Worm (Caenorhabditis elegans) whole organism, L4 larva: ENCODE data around the gene tmc-2.

Experiments
- Y75B8A.6 ChIP-seq: fragments of 200-800 bp; sonication (Bioruptor generic); IDR thresholded peaks from 2 replicates; pipeline ENCODE4 v1.3.6; 2022; ENCODE audit warnings: missing genetic modification reagents, missing genetic modification characterization, missing compliant biosample characterization
- ZK337.2 ChIP-seq: fragments of 200-800 bp; sonication (Bioruptor generic); IDR thresholded peaks from 2 replicates; pipeline ENCODE4 v1.3.6; 2022; ENCODE audit warnings: missing genetic modification reagents, missing genetic modification characterization, missing compliant biosample characterization
- ZK546.5 ChIP-seq, 2 experiments: sonication (generic microtip); optimal IDR thresholded peaks; 2 replicates each; lab custom pipeline; 2017; ENCODE audit warnings: missing biosample characterization in 2 of 2, missing genetic modification characterization in 2 of 2
- aly-2 ChIP-seq: sonication (generic microtip); optimal IDR thresholded peaks from 2 replicates; lab custom pipeline; 2018; ENCODE audit warnings: missing biosample characterization, missing genetic modification characterization
- arid-1 ChIP-seq: fragments of 200-800 bp; sonication (Bioruptor generic); conservative IDR thresholded peaks from 2 replicates; pipeline ENCODE4 v1.3.6; 2022; ENCODE audit warnings: missing genetic modification reagents, missing genetic modification characterization, missing compliant biosample characterization
- ceh-28 ChIP-seq: fragments of 150-350 bp; optimal IDR thresholded peaks from 2 replicates; lab custom pipeline; 2014; ENCODE audit warnings: missing biosample characterization, missing genetic modification reagents, missing genetic modification characterization
- daf-12 ChIP-seq: fragments of 150-350 bp; optimal IDR thresholded peaks from 2 replicates; lab custom pipeline; 2014; ENCODE audit warnings: missing biosample characterization, missing genetic modification reagents, missing genetic modification characterization
- daf-8 ChIP-seq: fragments of 200-800 bp; sonication (Bioruptor generic); IDR thresholded peaks from 2 replicates; pipeline ENCODE4 v1.3.6; 2022; ENCODE audit warnings: missing genetic modification characterization, missing compliant biosample characterization
- dmd-6 ChIP-seq: fragments of 200-800 bp; sonication (Bioruptor generic); IDR thresholded peaks from 2 replicates; pipeline ENCODE4 v1.3.6; 2022; ENCODE audit warnings: missing genetic modification reagents, missing genetic modification characterization, missing compliant biosample characterization
- egl-43 ChIP-seq: fragments of 200-800 bp; sonication (Bioruptor generic); IDR thresholded peaks from 2 replicates; pipeline ENCODE4 v1.3.6; 2022; ENCODE audit warnings: missing genetic modification reagents, missing genetic modification characterization, missing compliant biosample characterization
- fos-1 ChIP-seq: fragments of 150-350 bp; optimal IDR thresholded peaks from 2 replicates; lab custom pipeline; 2014; ENCODE audit warnings: missing biosample characterization, missing genetic modification characterization
- gei-8 ChIP-seq: fragments of 200-800 bp; sonication (Bioruptor generic); optimal IDR thresholded peaks from 2 replicates; lab custom pipeline; 2018; ENCODE audit warnings: mild to moderate bottlenecking, missing genetic modification characterization, missing compliant biosample characterization
- hmg-1.1 ChIP-seq: fragments of 200-800 bp; sonication (Bioruptor generic); IDR thresholded peaks from 2 replicates; pipeline ENCODE4 v1.3.6; 2022; ENCODE audit warnings: missing genetic modification reagents, missing genetic modification characterization, missing compliant biosample characterization
- mes-2 ChIP-seq: sonication (generic microtip); optimal IDR thresholded peaks from 2 replicates; lab custom pipeline; 2016; ENCODE audit warnings: missing genotype, mild to moderate bottlenecking, missing genetic modification characterization, missing compliant biosample characterization; ENCODE audit not compliant: poor library complexity, severe bottlenecking
- mxl-2 ChIP-seq: fragments of 200-800 bp; sonication (Bioruptor generic); conservative IDR thresholded peaks from 2 replicates; pipeline ENCODE4 v1.3.6; 2022; ENCODE audit warnings: missing genetic modification reagents, missing genetic modification characterization, missing compliant biosample characterization
- nhr-237 ChIP-seq: sonication (generic microtip); optimal IDR thresholded peaks from 2 replicates; lab custom pipeline; 2017; ENCODE audit warnings: missing biosample characterization, missing genetic modification characterization
- nhr-41 ChIP-seq: fragments of 200-800 bp; sonication (Bioruptor generic); IDR thresholded peaks from 2 replicates; pipeline ENCODE4 v1.3.6; 2022; ENCODE audit warnings: missing genetic modification reagents, missing genetic modification characterization, missing compliant biosample characterization
- nhr-6 ChIP-seq: fragments of 150-350 bp; optimal IDR thresholded peaks from 2 replicates; lab custom pipeline; 2014; ENCODE audit warnings: missing biosample characterization, missing genetic modification characterization
- nhr-76 ChIP-seq: fragments of 150-350 bp; optimal IDR thresholded peaks from 2 replicates; lab custom pipeline; 2014; ENCODE audit warnings: missing biosample characterization, missing genetic modification characterization
- pha-4 ChIP-seq, 2 experiments: fragments of 150-350 bp in 1 of 2; fragments of 200-800 bp in 1 of 2; sonication (Bioruptor generic) in 1 of 2; IDR thresholded peaks in 1 of 2; optimal IDR thresholded peaks in 1 of 2; 2 replicates each; pipeline versions ENCODE4 v1.3.6 to Lab custom; 2014 to 2022; ENCODE audit warnings: missing genetic modification characterization in 2 of 2, missing genetic modification reagents in 2 of 2, missing biosample characterization in 1 of 2, missing compliant biosample characterization in 1 of 2
- php-3 ChIP-seq: fragments of 200-800 bp; sonication (Bioruptor generic); IDR thresholded peaks from 2 replicates; pipeline ENCODE4 v1.3.6; 2022; ENCODE audit warnings: missing genetic modification reagents, missing genetic modification characterization, missing compliant biosample characterization
- rbr-2 ChIP-seq: sonication (generic microtip); optimal IDR thresholded peaks from 2 replicates; lab custom pipeline; 2016; ENCODE audit warnings: missing genotype, missing genetic modification characterization, missing compliant biosample characterization
- saeg-2 ChIP-seq: fragments of 200-800 bp; sonication (Bioruptor generic); IDR thresholded peaks from 2 replicates; pipeline ENCODE4 v1.3.6; 2022; ENCODE audit warnings: missing genetic modification reagents, missing genetic modification characterization, missing compliant biosample characterization
- sdz-12 ChIP-seq: fragments of 200-800 bp; sonication (Bioruptor generic); optimal IDR thresholded peaks from 2 replicates; lab custom pipeline; 2018; ENCODE audit warnings: mild to moderate bottlenecking, missing genetic modification characterization, missing compliant biosample characterization
- set-16 ChIP-seq: fragments of 200-800 bp; sonication (Bioruptor generic); IDR thresholded peaks from 2 replicates; pipeline ENCODE4 v1.3.6; 2022; ENCODE audit warnings: missing genetic modification reagents, missing genetic modification characterization, missing compliant biosample characterization
- skn-1 ChIP-seq: fragments of 150-350 bp; optimal IDR thresholded peaks from 2 replicates; lab custom pipeline; 2014; ENCODE audit warnings: missing biosample characterization, missing genetic modification characterization
- tra-1 ChIP-seq: fragments of 200-800 bp; sonication (Bioruptor generic); IDR thresholded peaks from 2 replicates; pipeline ENCODE4 v1.3.6; 2022; ENCODE audit warnings: missing genetic modification reagents, missing genetic modification characterization, missing compliant biosample characterization
- unc-39 ChIP-seq: sonication (generic microtip); optimal IDR thresholded peaks from 2 replicates; lab custom pipeline; 2017; ENCODE audit warnings: missing biosample characterization, missing genetic modification characterization
- unc-62 ChIP-seq, 3 experiments: fragments of 150-350 bp in 1 of 3; sonication (generic microtip); optimal IDR thresholded peaks in 2 of 3; peaks in 1 of 3; 1 replicate in 1 of 3; 2 replicates in 2 of 3; lab custom pipeline; 2014 to 2017; ENCODE audit warnings: missing biosample characterization in 3 of 3, missing genetic modification characterization in 3 of 3, missing genetic modification reagents in 3 of 3, missing genotype in 1 of 3
- vab-7 ChIP-seq: fragments of 200-800 bp; sonication (Bioruptor generic); IDR thresholded peaks from 2 replicates; pipeline ENCODE4 v1.3.6; 2022; ENCODE audit warnings: missing genetic modification reagents, missing genetic modification characterization, missing compliant biosample characterization
- zfp-3 ChIP-seq: fragments of 200-800 bp; sonication (Bioruptor generic); conservative IDR thresholded peaks from 2 replicates; pipeline ENCODE4 v1.3.6; 2022; ENCODE audit warnings: missing genetic modification reagents, missing genetic modification characterization, missing compliant biosample characterization
- zip-11 ChIP-seq: fragments of 200-800 bp; sonication (Bioruptor generic); IDR thresholded peaks from 2 replicates; pipeline ENCODE4 v1.3.6; 2022; ENCODE audit warnings: missing genetic modification characterization, missing compliant biosample characterization

The tmc-2 gene

DNA sequence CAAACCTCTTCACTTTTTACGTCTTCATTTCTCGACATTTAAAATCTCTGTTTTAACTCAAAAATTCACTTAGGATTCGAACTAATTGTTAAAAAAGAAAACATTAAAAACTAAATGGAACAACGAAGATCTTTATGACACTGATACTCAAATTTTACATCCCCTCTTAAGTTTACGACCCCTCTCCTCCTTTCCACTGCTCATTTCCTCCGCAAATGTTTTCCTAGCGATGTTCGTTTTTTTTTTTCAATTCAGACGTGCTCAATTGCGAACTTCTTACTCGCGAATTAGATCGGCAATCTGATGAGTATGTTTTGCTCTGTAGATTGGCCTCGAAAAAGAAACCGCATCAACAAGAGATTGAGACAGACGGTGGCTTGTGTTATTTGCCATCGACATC is 759 bp upstream of the tmc-2 start:
- TF ChIP-seq unc-62 (GFP tag; optimal IDR thresholded peaks at IDR 0.05 in 1 of 2; lab: Kevin White, UChicago) (peak in 1 of 2 experiments; percentile 95), unc-62 (tag; optimal IDR thresholded peaks at IDR 0.05; lab: Kevin White, UChicago) (no peak), arid-1 (no peak)
- TF ChIP-seq, all 104 proteins: peak for 1

DNA sequence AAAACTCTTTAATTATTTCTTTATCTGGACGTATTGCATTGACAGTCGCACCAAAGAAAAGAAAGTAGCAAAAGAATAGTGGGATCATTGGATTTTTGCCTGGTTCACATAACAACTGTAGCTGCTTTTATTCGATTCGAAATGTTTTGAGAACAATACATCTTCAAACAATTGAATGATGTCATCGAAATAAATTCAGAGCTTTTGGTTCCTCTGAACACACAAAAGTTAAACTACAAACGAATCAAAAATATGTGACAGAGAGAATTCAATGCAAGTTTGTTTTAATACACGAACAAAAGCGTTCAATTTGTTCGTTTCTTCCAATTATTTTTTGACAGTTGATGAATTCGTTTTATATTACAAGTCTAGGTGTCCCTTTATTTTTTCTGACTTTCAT is 7.7 kb downstream of the tmc-2 start, which contains the start of gene H29C22.1:
TSS of gene H29C22.1 (minus strand) at position 101 of the 400 bp plus-strand sequence.
- TF ChIP-seq hmg-1.1 (GFP tag; lab: Robert Waterston, UW) (no peak), tra-1 (GFP tag; lab: Robert Waterston, UW) (no peak), zip-11 (no peak), vab-7 (GFP tag; lab: Robert Waterston, UW) (no peak), gei-8 (no peak), dmd-6 (no peak), saeg-2 (GFP tag; lab: Robert Waterston, UW) (no peak), nhr-76 (tag; lab: Kevin White, UChicago) (no peak), zfp-3 (GFP tag; lab: Robert Waterston, UW) (no peak), arid-1 (no peak), mes-2 (tag; lab: Kevin White, UChicago) (no peak), daf-12 (tag; lab: Kevin White, UChicago) (no peak), Y75B8A.6 (GFP tag; lab: Robert Waterston, UW) (no peak), ZK546.5 (tag; optimal IDR thresholded peaks at IDR 0.05; lab: Kevin White, UChicago) (no peak), daf-8 (no peak), php-3 (no peak), pha-4 (GFP tag; IDR thresholded peaks at IDR 0.05; lab: Robert Waterston, UW) (no peak), pha-4 (tag; optimal IDR thresholded peaks at IDR 0.05; lab: Kevin White, UChicago) (no peak), aly-2 (tag; lab: Kevin White, UChicago) (no peak)
- TF ChIP-seq, all 104 proteins: peak for 0

DNA sequence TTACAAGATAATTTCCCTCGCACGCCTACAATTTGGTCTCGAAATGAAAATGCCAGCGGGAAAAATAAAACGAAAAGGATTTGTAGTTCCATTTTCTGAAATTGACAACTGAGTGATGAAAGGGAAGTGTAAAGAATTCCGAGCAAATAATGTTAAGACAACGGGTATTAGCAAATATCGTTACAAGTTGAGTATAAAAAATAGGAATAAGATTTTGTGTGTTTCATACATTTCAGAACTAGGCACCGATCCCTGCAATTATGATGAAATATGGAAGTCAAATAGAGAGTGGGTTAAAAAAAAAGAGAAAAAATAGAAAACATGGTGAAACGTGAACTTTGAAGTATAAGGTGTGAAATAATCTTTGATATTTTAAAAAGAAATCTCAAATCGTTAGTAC is 10.9 kb downstream of the tmc-2 start, which contains the start of gene ttr-38:
TSS of gene ttr-38 (minus strand) at position 101 of the 400 bp plus-strand sequence.
- TF ChIP-seq skn-1 (no peak), fos-1 (tag; lab: Kevin White, UChicago) (no peak), ZK337.2 (GFP tag; lab: Robert Waterston, UW) (no peak)
- TF ChIP-seq, all 104 proteins: peak for 0

DNA sequence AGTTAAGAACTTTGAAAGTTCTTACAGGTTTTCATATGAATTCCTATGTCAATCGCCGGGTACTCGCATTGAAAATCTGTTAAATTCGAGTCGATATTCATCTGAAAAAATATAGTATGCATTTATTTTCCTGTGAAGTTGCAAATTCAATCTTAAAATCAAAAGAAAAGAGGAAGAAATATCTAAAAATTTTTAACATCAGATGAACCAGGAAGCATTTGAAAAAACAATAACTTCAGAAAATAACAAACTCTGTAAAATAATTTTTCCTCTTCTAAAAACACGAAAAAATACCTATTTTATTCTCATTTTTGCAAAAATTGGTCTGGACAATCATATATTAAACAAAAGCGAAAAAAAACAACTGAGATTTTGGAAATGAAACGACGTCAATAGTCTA is 15.6 kb downstream of the tmc-2 start, which contains the start of gene npr-7:
TSS of gene npr-7 (minus strand) at position 101 of the 400 bp plus-strand sequence.
- TF ChIP-seq ceh-28: no peak
- no peak for TF ChIP-seq daf-12 (tag; lab: Kevin White, UChicago)
- TF ChIP-seq nhr-76 (tag; lab: Kevin White, UChicago): no peak
- TF ChIP-seq Y75B8A.6 (GFP tag; lab: Robert Waterston, UW): no peak
- no peak for TF ChIP-seq sdz-12 (GFP tag; lab: Kevin White, UChicago)
- no peak for TF ChIP-seq rbr-2 (tag; lab: Kevin White, UChicago)
- no peak for TF ChIP-seq aly-2 (tag; lab: Kevin White, UChicago)
- TF ChIP-seq unc-39 (tag; lab: Kevin White, UChicago): no peak
- TF ChIP-seq mxl-2 (GFP tag; lab: Robert Waterston, UW): no peak
- TF ChIP-seq nhr-41 (GFP tag; lab: Robert Waterston, UW): no peak
- no peak for TF ChIP-seq unc-62 (GFP tag; optimal IDR thresholded peaks at IDR 0.05 in 1 of 2; lab: Kevin White, UChicago)
- no peak for TF ChIP-seq unc-62 (tag; optimal IDR thresholded peaks at IDR 0.05; lab: Kevin White, UChicago)
- no peak for TF ChIP-seq nhr-237 (tag; lab: Kevin White, UChicago)
- no peak for TF ChIP-seq vab-7 (GFP tag; lab: Robert Waterston, UW)
- no peak for TF ChIP-seq egl-43 (GFP tag; lab: Robert Waterston, UW)
- no peak for TF ChIP-seq set-16
- no peak for TF ChIP-seq gei-8
- no peak for TF ChIP-seq nhr-6 (tag; lab: Kevin White, UChicago)
